Worm (Caenorhabditis elegans) whole organism, late embryonic: ENCODE measurements around the gene F19B10.6.

Source experiments
- F13H6.1 ChIP-seq: sonication (generic microtip); optimal IDR thresholded peaks from 2 replicates; lab custom pipeline; 2016; ENCODE audit warnings: missing genetic modification characterization, missing compliant biosample characterization
- T23F11.4 ChIP-seq: fragments of 200-800 bp; sonication (Bioruptor generic); optimal IDR thresholded peaks from 2 replicates; lab custom pipeline; 2018; ENCODE audit warnings: mild to moderate bottlenecking, missing genetic modification characterization, missing compliant biosample characterization
- ceh-14 ChIP-seq: sonication (generic microtip); optimal IDR thresholded peaks from 2 replicates; lab custom pipeline; 2016; ENCODE audit warnings: missing genotype, missing genetic modification characterization, missing compliant biosample characterization
- ceh-18 ChIP-seq: sonication (generic microtip); optimal IDR thresholded peaks from 2 replicates; lab custom pipeline; 2016; ENCODE audit warnings: missing genetic modification characterization, missing compliant biosample characterization
- ceh-19 ChIP-seq: fragments of 200-800 bp; sonication (Bioruptor generic); optimal IDR thresholded peaks from 2 replicates; lab custom pipeline; 2018; ENCODE audit warnings: mild to moderate bottlenecking, missing genetic modification characterization, missing compliant biosample characterization
- ceh-2 ChIP-seq: sonication (generic microtip); optimal IDR thresholded peaks from 2 replicates; lab custom pipeline; 2016; ENCODE audit warnings: missing genotype, missing genetic modification characterization, missing compliant biosample characterization
- ceh-22 ChIP-seq: sonication (generic microtip); optimal IDR thresholded peaks from 2 replicates; lab custom pipeline; 2017; ENCODE audit warnings: missing biosample characterization, missing genetic modification characterization
- ceh-24 ChIP-seq: sonication (generic microtip); optimal IDR thresholded peaks from 2 replicates; lab custom pipeline; 2016; ENCODE audit warnings: mild to moderate bottlenecking, missing genetic modification characterization, missing compliant biosample characterization
- ceh-30 ChIP-seq: fragments of 150-350 bp; optimal IDR thresholded peaks from 2 replicates; lab custom pipeline; 2014; ENCODE audit warnings: missing biosample characterization, missing genetic modification characterization
- ceh-31 ChIP-seq: sonication (generic microtip); optimal IDR thresholded peaks from 2 replicates; lab custom pipeline; 2016; ENCODE audit warnings: missing genetic modification characterization, missing compliant biosample characterization
- ceh-34 ChIP-seq: sonication (generic microtip); optimal IDR thresholded peaks from 2 replicates; lab custom pipeline; 2016; ENCODE audit warnings: mild to moderate bottlenecking, missing genetic modification characterization, missing compliant biosample characterization
- ceh-48 ChIP-seq: sonication (generic microtip); optimal IDR thresholded peaks from 2 replicates; lab custom pipeline; 2016; ENCODE audit warnings: missing genetic modification characterization, inconsistent platforms, missing compliant biosample characterization
- ceh-6 ChIP-seq: fragments of 200-800 bp; sonication (Bioruptor generic); optimal IDR thresholded peaks from 2 replicates; lab custom pipeline; 2018; ENCODE audit warnings: mild to moderate bottlenecking, missing genetic modification characterization, missing compliant biosample characterization
- che-1 ChIP-seq: sonication (generic microtip); optimal IDR thresholded peaks from 2 replicates; lab custom pipeline; 2016; ENCODE audit warnings: mild to moderate bottlenecking, missing genetic modification characterization, missing compliant biosample characterization
- dmd-4 ChIP-seq: sonication (generic microtip); optimal IDR thresholded peaks from 2 replicates; lab custom pipeline; 2016; ENCODE audit warnings: borderline replicate concordance, missing genetic modification characterization, missing compliant biosample characterization
- elt-2 ChIP-seq: sonication (generic microtip); optimal IDR thresholded peaks from 2 replicates; lab custom pipeline; 2016; ENCODE audit warnings: missing genetic modification reagents, missing genetic modification characterization, missing compliant biosample characterization
- ets-4 ChIP-seq: sonication (generic microtip); optimal IDR thresholded peaks from 2 replicates; lab custom pipeline; 2016; ENCODE audit warnings: missing genetic modification characterization, missing compliant biosample characterization
- eyg-1 ChIP-seq: sonication (generic microtip); optimal IDR thresholded peaks from 2 replicates; lab custom pipeline; 2016; ENCODE audit warnings: missing genotype, missing genetic modification characterization, missing compliant biosample characterization
- hlh-15 ChIP-seq: sonication (generic microtip); optimal IDR thresholded peaks from 2 replicates; lab custom pipeline; 2016; ENCODE audit warnings: missing genetic modification characterization, missing compliant biosample characterization
- hlh-30 ChIP-seq: sonication (generic microtip); optimal IDR thresholded peaks from 2 replicates; lab custom pipeline; 2017; ENCODE audit warnings: antibody characterized with exemption, missing genetic modification characterization, missing compliant biosample characterization; ENCODE audit not compliant: insufficient read depth
- hlh-6 ChIP-seq: sonication (generic microtip); optimal IDR thresholded peaks from 2 replicates; lab custom pipeline; 2016; ENCODE audit warnings: missing genotype, missing genetic modification characterization, missing compliant biosample characterization
- hlh-8 ChIP-seq: sonication (generic microtip); optimal IDR thresholded peaks from 2 replicates; lab custom pipeline; 2016; ENCODE audit warnings: missing genotype, missing genetic modification characterization, missing compliant biosample characterization
- nfya-1 ChIP-seq: sonication (generic microtip); optimal IDR thresholded peaks from 2 replicates; lab custom pipeline; 2017; ENCODE audit warnings: missing genetic modification characterization, mild to moderate bottlenecking, missing compliant biosample characterization, antibody characterized with exemption, moderate library complexity
- nhr-11 ChIP-seq: fragments of 150-350 bp; optimal IDR thresholded peaks from 2 replicates; lab custom pipeline; 2014; ENCODE audit warnings: missing biosample characterization, missing genetic modification characterization
- nhr-232 ChIP-seq: sonication (generic microtip); optimal IDR thresholded peaks from 2 replicates; lab custom pipeline; 2016; ENCODE audit warnings: missing genetic modification characterization, missing compliant biosample characterization
- npax-4 ChIP-seq: sonication (generic microtip); optimal IDR thresholded peaks from 2 replicates; lab custom pipeline; 2016; ENCODE audit warnings: missing genetic modification characterization, missing compliant biosample characterization
- odd-2 ChIP-seq: sonication (generic microtip); optimal IDR thresholded peaks from 2 replicates; lab custom pipeline; 2017; ENCODE audit warnings: antibody characterized with exemption, mild to moderate bottlenecking, missing genetic modification characterization, missing compliant biosample characterization
- pat-9 ChIP-seq: fragments of 200-800 bp; sonication (Bioruptor generic); optimal IDR thresholded peaks from 2 replicates; lab custom pipeline; 2018; ENCODE audit warnings: mild to moderate bottlenecking, missing genetic modification characterization, moderate library complexity, missing compliant biosample characterization
- pax-1 ChIP-seq: fragments of 150-350 bp; optimal IDR thresholded peaks from 2 replicates; lab custom pipeline; 2014; ENCODE audit warnings: missing biosample characterization, missing genetic modification characterization
- pha-2 ChIP-seq: sonication (generic microtip); optimal IDR thresholded peaks from 2 replicates; lab custom pipeline; 2017; ENCODE audit warnings: mild to moderate bottlenecking, missing genetic modification characterization, missing compliant biosample characterization
- pha-4 ChIP-seq: fragments of 150-350 bp; optimal IDR thresholded peaks from 2 replicates; lab custom pipeline; 2018; ENCODE audit warnings: missing biosample characterization, missing genetic modification reagents, missing genetic modification characterization
- pros-1 ChIP-seq: fragments of 150-350 bp; optimal IDR thresholded peaks from 2 replicates; lab custom pipeline; 2014; ENCODE audit warnings: missing biosample characterization, missing genetic modification reagents, missing genetic modification characterization
- rnt-1 ChIP-seq: sonication (generic microtip); optimal IDR thresholded peaks from 2 replicates; lab custom pipeline; 2016; ENCODE audit warnings: missing genetic modification characterization, missing compliant biosample characterization
- syd-9 ChIP-seq: sonication (generic microtip); optimal IDR thresholded peaks from 2 replicates; lab custom pipeline; 2016; ENCODE audit warnings: mild to moderate bottlenecking, missing genetic modification characterization, moderate library complexity, missing compliant biosample characterization
- ttx-3 ChIP-seq: sonication (generic microtip); optimal IDR thresholded peaks from 2 replicates; lab custom pipeline; 2016; ENCODE audit warnings: missing genetic modification reagents, missing genetic modification characterization, missing compliant biosample characterization
- unc-42 ChIP-seq: sonication (generic microtip); optimal IDR thresholded peaks from 2 replicates; lab custom pipeline; 2016; ENCODE audit warnings: missing genotype, missing genetic modification characterization, missing compliant biosample characterization
- unc-55 ChIP-seq: sonication (generic microtip); optimal IDR thresholded peaks from 2 replicates; lab custom pipeline; 2017; ENCODE audit warnings: missing biosample characterization, missing genetic modification reagents, missing genetic modification characterization
- zip-5 ChIP-seq: sonication (generic microtip); optimal IDR thresholded peaks from 2 replicates; lab custom pipeline; 2016; ENCODE audit warnings: missing genetic modification characterization, missing compliant biosample characterization

F19B10.6 gene

ce11 chrII:3684487-3685067 is 20.9 kb upstream of the F19B10.6 start:
- TF ChIP-seq nfya-1 (no peak), ceh-30 (tag; lab: Kevin White, UChicago) (no peak), elt-2 (tag; lab: Kevin White, UChicago) (no peak), che-1 (tag; lab: Kevin White, UChicago) (no peak), F13H6.1 (tag; lab: Kevin White, UChicago) (no peak), syd-9 (tag; lab: Kevin White, UChicago) (no peak), hlh-6 (no peak)

- TF ChIP-seq npax-4 (tag; lab: Kevin White, UChicago) (no peak), ttx-3 (tag; lab: Kevin White, UChicago) (no peak), pha-4 (tag; lab: Kevin White, UChicago) (no peak), hlh-8 (no peak), ceh-24 (tag; lab: Kevin White, UChicago) (no peak), unc-42 (tag; lab: Kevin White, UChicago) (peak; percentile 14), hlh-30 (peak; percentile 94), pros-1 (tag; lab: Kevin White, UChicago) (no peak), pha-2 (no peak), dmd-4 (tag; lab: Kevin White, UChicago) (no peak), ceh-48 (no peak), zip-5 (tag; lab: Kevin White, UChicago) (no peak), eyg-1 (tag; lab: Kevin White, UChicago) (no peak), hlh-6 (no peak), ceh-31 (tag; lab: Kevin White, UChicago) (no peak), nhr-232 (tag; lab: Kevin White, UChicago) (no peak), unc-55 (GFP tag; lab: Kevin White, UChicago) (peak; percentile 62), hlh-15 (no peak), rnt-1 (tag; lab: Kevin White, UChicago) (no peak), ceh-18 (tag; lab: Kevin White, UChicago) (peak; percentile 11), ets-4 (tag; lab: Kevin White, UChicago) (no peak), nhr-11 (tag; lab: Kevin White, UChicago) (no peak), syd-9 (tag; lab: Kevin White, UChicago) (no peak), ceh-6 (GFP tag; lab: Kevin White, UChicago) (no peak), odd-2 (tag; lab: Kevin White, UChicago) (no peak), pax-1 (tag; lab: Kevin White, UChicago) (no peak), nfya-1 (peak; percentile 39), ceh-34 (tag; lab: Kevin White, UChicago) (no peak), T23F11.4 (GFP tag; lab: Kevin White, UChicago) (no peak), pat-9 (tag; lab: Kevin White, UChicago) (no peak)
Observed at ce11 chrII:3682770-3683234, 19.1 kb upstream of the F19B10.6 start, which contains the start of gene F19B10.1. Gene F19B10.1, plus strand, starts transcription at chrII:3683184.

- TF ChIP-seq ceh-19 (GFP tag; lab: Kevin White, UChicago), result no peak
- TF ChIP-seq ceh-6 (GFP tag; lab: Kevin White, UChicago), result no peak
- TF ChIP-seq rnt-1 (tag; lab: Kevin White, UChicago), result no peak
- no peak for TF ChIP-seq ceh-22
- TF ChIP-seq ceh-30 (tag; lab: Kevin White, UChicago), result no peak
- TF ChIP-seq npax-4 (tag; lab: Kevin White, UChicago), result no peak
- no peak for TF ChIP-seq ceh-14
- TF ChIP-seq ceh-2 (tag; lab: Kevin White, UChicago), result no peak
Observed at ce11 chrII:3681365-3682083, 17.8 kb upstream of the F19B10.6 start, which contains the start of gene F19B10.10. Gene F19B10.10, minus strand, starts transcription at chrII:3681415.
